Worm (Caenorhabditis elegans): ENCODE results near the gene srh-248.

- TF ChIP-seq him-1 (tag; optimal IDR thresholded peaks at IDR 0.05) (no peak), dao-5 (tag; optimal IDR thresholded peaks at IDR 0.05) (no peak), W03F9.2 (tag; optimal IDR thresholded peaks at IDR 0.05) (no peak)
These were observed 13.8 kb downstream of the srh-248 start, which contains the start of gene srw-143 for ce11 chrV:2941405-2941804.
